Worm (Caenorhabditis elegans) whole organism, young adult: ENCODE results near the gene mmaa-1.

Experiments used
- C17E4.6 ChIP-seq: fragments of 200-800 bp; sonication (Bioruptor generic); IDR thresholded peaks from 2 replicates; pipeline ENCODE4 v1.3.6; 2022; ENCODE audit warnings: missing genetic modification reagents, missing genetic modification characterization, missing compliant biosample characterization
- K12H6.12 ChIP-seq: fragments of 200-800 bp; sonication (Bioruptor generic); optimal IDR thresholded peaks from 2 replicates; lab custom pipeline; 2018; ENCODE audit warnings: mild to moderate bottlenecking, missing genetic modification characterization, missing compliant biosample characterization
- attf-3 ChIP-seq: fragments of 200-800 bp; sonication (Bioruptor generic); conservative IDR thresholded peaks from 2 replicates; pipeline ENCODE4 v1.3.6; 2022; ENCODE audit warnings: missing genetic modification reagents, missing genetic modification characterization, missing compliant biosample characterization
- ets-4 ChIP-seq: fragments of 200-800 bp; sonication (Bioruptor generic); optimal IDR thresholded peaks from 2 replicates; lab custom pipeline; 2018; ENCODE audit warnings: mild to moderate bottlenecking, missing genetic modification characterization, missing compliant biosample characterization
- lsy-27 ChIP-seq: sonication (generic microtip); optimal IDR thresholded peaks from 2 replicates; lab custom pipeline; 2017; ENCODE audit warnings: missing genetic modification characterization, mild to moderate bottlenecking, missing compliant biosample characterization, antibody characterized with exemption, missing genotype, borderline replicate concordance; ENCODE audit not compliant: insufficient read depth
- nhr-120 ChIP-seq: fragments of 200-800 bp; sonication (Bioruptor generic); IDR thresholded peaks from 2 replicates; pipeline ENCODE4 v1.3.6; 2022; ENCODE audit warnings: missing genetic modification characterization, missing compliant biosample characterization
- pha-4 ChIP-seq: fragments of 150-350 bp; sonication (generic microtip); optimal IDR thresholded peaks from 2 replicates; lab custom pipeline; 2014; ENCODE audit warnings: missing biosample characterization, missing genetic modification reagents, missing genetic modification characterization
- snpc-4 ChIP-seq, 5 experiments: fragments of 150-350 bp in 1 of 5; sonication (generic microtip) in 4 of 5; optimal IDR thresholded peaks; 2 replicates each; lab custom pipeline; 2014 to 2018; ENCODE audit warnings: missing genetic modification characterization in 5 of 5, missing biosample characterization in 3 of 5, antibody characterized with exemption in 2 of 5, mild to moderate bottlenecking in 2 of 5, missing compliant biosample characterization in 2 of 5, missing genotype in 2 of 5, moderate library complexity in 2 of 5, missing genetic modification reagents in 1 of 5

DNA sequence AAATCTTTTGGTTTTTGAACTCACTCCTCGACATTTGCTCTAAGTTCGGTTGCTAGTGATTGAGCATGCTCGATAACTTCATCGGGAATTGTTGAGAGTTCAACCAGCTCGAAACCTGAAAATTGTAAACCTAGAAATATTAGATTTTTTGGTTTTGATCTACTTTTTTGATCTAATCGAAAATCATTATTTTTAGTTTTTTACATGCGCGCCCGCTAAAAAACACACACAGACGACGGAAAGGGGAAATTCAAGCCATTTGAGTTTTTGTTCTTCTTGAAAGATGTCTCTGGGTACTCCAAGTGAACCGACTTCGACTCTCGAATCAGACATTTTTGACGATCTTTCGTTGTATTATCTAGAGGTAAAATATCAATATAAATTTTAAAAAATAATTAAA is 35.6 kb downstream of the mmaa-1 start, which contains the start of gene nos-2:
- TF ChIP-seq ets-4 (GFP tag; lab: Kevin White, UChicago) (no peak), snpc-4 (GFP tag; optimal IDR thresholded peaks at IDR 0.05; lab: Kevin White, UChicago) (no peak), snpc-4 (tag; optimal IDR thresholded peaks at IDR 0.05; lab: Kevin White, UChicago) (no peak), attf-3 (GFP tag; lab: Robert Waterston, UW) (no peak), nhr-120 (no peak), lsy-27 (no peak), K12H6.12 (tag; lab: Kevin White, UChicago) (no peak), pha-4 (tag; lab: Kevin White, UChicago) (no peak), C17E4.6 (GFP tag; lab: Robert Waterston, UW) (no peak)
